Fruit fly (Drosophila melanogaster) whole organism, wandering third instar larva: Measurements from ENCODE around the gene CG13398.

Experiments used
- Abd-B ChIP-seq: fragments of >200 bp; optimal IDR thresholded peaks from 2 replicates; lab custom pipeline; 2017; ENCODE audit warnings: missing biosample characterization, missing genetic modification characterization
- CG32264 ChIP-seq: fragments of 200-800 bp; sonication (Bioruptor generic); optimal IDR thresholded peaks from 2 replicates; lab custom pipeline; 2016; ENCODE audit warnings: missing biosample characterization, missing genetic modification characterization
- CG9705 ChIP-seq: fragments of 200-800 bp; sonication (Bioruptor generic); optimal IDR thresholded peaks from 2 replicates; lab custom pipeline; 2018; ENCODE audit warnings: missing biosample characterization, mild to moderate bottlenecking, missing genetic modification characterization
- CrebA ChIP-seq: fragments of 200-800 bp; sonication (Bioruptor generic); optimal IDR thresholded peaks from 2 replicates; lab custom pipeline; 2016; ENCODE audit warnings: missing biosample characterization, mild to moderate bottlenecking, missing genetic modification characterization, borderline replicate concordance
- Dfd ChIP-seq: fragments of >200 bp; optimal IDR thresholded peaks from 2 replicates; lab custom pipeline; 2017; ENCODE audit warnings: missing biosample characterization, missing genetic modification characterization
- GATAd ChIP-seq: sonication (Bioruptor generic); optimal IDR thresholded peaks from 2 replicates; lab custom pipeline; 2016; ENCODE audit warnings: missing biosample characterization, missing genetic modification characterization
- HLH106 ChIP-seq: fragments of 200-800 bp; optimal IDR thresholded peaks from 3 replicates; lab custom pipeline; 2019; ENCODE audit warnings: missing biosample characterization, mild to moderate bottlenecking, missing genetic modification characterization, moderate library complexity
- Hnf4 ChIP-seq: fragments of 200-800 bp; sonication (Bioruptor generic); optimal IDR thresholded peaks from 2 replicates; lab custom pipeline; 2016; ENCODE audit warnings: missing biosample characterization, mild to moderate bottlenecking, missing genetic modification characterization
- Hr78 ChIP-seq: fragments of >200 bp; optimal IDR thresholded peaks from 2 replicates; lab custom pipeline; 2017; ENCODE audit warnings: missing biosample characterization, missing genetic modification characterization
- Hr83 ChIP-seq: fragments of 200-300 bp; sonication (Bioruptor generic); optimal IDR thresholded peaks from 2 replicates; lab custom pipeline; 2016; ENCODE audit warnings: missing biosample characterization, mild to moderate bottlenecking, missing genetic modification characterization, moderate library complexity; ENCODE audit not compliant: poor library complexity, severe bottlenecking
- Jra ChIP-seq: sonication (Bioruptor generic); optimal IDR thresholded peaks from 2 replicates; lab custom pipeline; 2016; ENCODE audit warnings: missing biosample characterization, missing genetic modification characterization
- Mio ChIP-seq: sonication (Bioruptor generic); optimal IDR thresholded peaks from 2 replicates; lab custom pipeline; 2016; ENCODE audit warnings: missing biosample characterization, missing genetic modification characterization
- Myc ChIP-seq: fragments of >200 bp; optimal IDR thresholded peaks from 2 replicates; lab custom pipeline; 2017
- OdsH ChIP-seq: fragments of 200-800 bp; sonication (Bioruptor generic); optimal IDR thresholded peaks from 2 replicates; lab custom pipeline; 2016; ENCODE audit warnings: missing biosample characterization, mild to moderate bottlenecking, missing genetic modification characterization
- Rel ChIP-seq, 2 experiments: fragments of 200-800 bp; sonication (Bioruptor generic) in 1 of 2; optimal IDR thresholded peaks; 2 replicates in 1 of 2; 3 replicates in 1 of 2; lab custom pipeline; 2016 to 2019; ENCODE audit warnings: mild to moderate bottlenecking in 2 of 2, missing biosample characterization in 2 of 2, missing genetic modification characterization in 2 of 2, moderate library complexity in 1 of 2
- Sp1 ChIP-seq: fragments of 200-800 bp; sonication (Bioruptor generic); optimal IDR thresholded peaks from 3 replicates; lab custom pipeline; 2019; ENCODE audit warnings: missing biosample characterization, mild to moderate bottlenecking, missing genetic modification characterization, moderate library complexity
- Vsx2 ChIP-seq: fragments of 200-300, 225-300 bp; sonication (Bioruptor generic); optimal IDR thresholded peaks from 2 replicates; lab custom pipeline; 2018; ENCODE audit warnings: missing biosample characterization, missing genetic modification characterization; ENCODE audit not compliant: partially characterized antibody
- br ChIP-seq: fragments of 200-800 bp; sonication (Bioruptor generic); optimal IDR thresholded peaks from 2 replicates; lab custom pipeline; 2016; ENCODE audit warnings: missing biosample characterization, missing genetic modification characterization
- brk ChIP-seq: fragments of 200-800 bp; sonication (Bioruptor generic); optimal IDR thresholded peaks from 2 replicates; lab custom pipeline; 2016; ENCODE audit warnings: missing biosample characterization, mild to moderate bottlenecking, missing genetic modification characterization
- dl ChIP-seq, 2 experiments: fragments of 175-275, 200-275 bp in 1 of 2; fragments of 200-275 bp in 1 of 2; sonication (Bioruptor generic); optimal IDR thresholded peaks; lab custom pipeline; 2018; ENCODE audit warnings: mild to moderate bottlenecking in 2 of 2, missing biosample characterization in 2 of 2, missing genetic modification characterization in 2 of 2, moderate library complexity in 2 of 2; ENCODE audit not compliant: partially characterized antibody in 2 of 2, insufficient read depth in 1 of 2
- dmrt93B ChIP-seq: fragments of 200-800 bp; sonication (Bioruptor generic); optimal IDR thresholded peaks from 2 replicates; lab custom pipeline; 2018; ENCODE audit warnings: missing biosample characterization, mild to moderate bottlenecking, missing genetic modification characterization
- dsf ChIP-seq: sonication (Bioruptor generic); optimal IDR thresholded peaks from 2 replicates; lab custom pipeline; 2016; ENCODE audit warnings: missing biosample characterization, missing genetic modification characterization, borderline replicate concordance
- foxo ChIP-seq, 2 experiments: fragments of 200-800 bp; sonication (Bioruptor generic); optimal IDR thresholded peaks; 2 replicates in 1 of 2; 3 replicates in 1 of 2; lab custom pipeline; 2016 to 2017; ENCODE audit warnings: missing biosample characterization in 2 of 2, missing genetic modification characterization in 2 of 2
- fru ChIP-seq: fragments of 200-800 bp; sonication (Bioruptor generic); optimal IDR thresholded peaks from 3 replicates; lab custom pipeline; 2016; ENCODE audit warnings: missing biosample characterization, mild to moderate bottlenecking, missing genetic modification characterization
- jim ChIP-seq: fragments of 175-275, 200-325 bp; sonication (Bioruptor generic); optimal IDR thresholded peaks from 2 replicates; lab custom pipeline; 2016; ENCODE audit warnings: missing biosample characterization, mild to moderate bottlenecking, missing genetic modification characterization
- lola ChIP-seq: fragments of >200 bp; optimal IDR thresholded peaks from 2 replicates; lab custom pipeline; 2017; ENCODE audit warnings: missing biosample characterization, missing genetic modification characterization
- pan ChIP-seq: fragments of >200 bp; optimal IDR thresholded peaks from 2 replicates; lab custom pipeline; 2017
- rgr ChIP-seq: fragments of 200-800 bp; sonication (Bioruptor generic); optimal IDR thresholded peaks from 3 replicates; lab custom pipeline; 2016; ENCODE audit warnings: missing biosample characterization, mild to moderate bottlenecking, missing genetic modification characterization
- sage ChIP-seq: fragments of 200-800 bp; sonication (Bioruptor generic); optimal IDR thresholded peaks from 2 replicates; lab custom pipeline; 2016; ENCODE audit warnings: missing biosample characterization, mild to moderate bottlenecking, missing genetic modification characterization
- sv ChIP-seq: fragments of 200-800 bp; sonication (Bioruptor generic); optimal IDR thresholded peaks from 3 replicates; lab custom pipeline; 2016; ENCODE audit warnings: missing biosample characterization, missing genetic modification characterization
- usp ChIP-seq: fragments of >200 bp; optimal IDR thresholded peaks from 2 replicates; lab custom pipeline; 2017; ENCODE audit warnings: missing biosample characterization, missing genetic modification characterization
- woc ChIP-seq: sonication (Bioruptor generic); optimal IDR thresholded peaks from 2 replicates; lab custom pipeline; 2016; ENCODE audit warnings: missing biosample characterization, mild to moderate bottlenecking, missing genetic modification characterization

The CG13398 gene

DNA sequence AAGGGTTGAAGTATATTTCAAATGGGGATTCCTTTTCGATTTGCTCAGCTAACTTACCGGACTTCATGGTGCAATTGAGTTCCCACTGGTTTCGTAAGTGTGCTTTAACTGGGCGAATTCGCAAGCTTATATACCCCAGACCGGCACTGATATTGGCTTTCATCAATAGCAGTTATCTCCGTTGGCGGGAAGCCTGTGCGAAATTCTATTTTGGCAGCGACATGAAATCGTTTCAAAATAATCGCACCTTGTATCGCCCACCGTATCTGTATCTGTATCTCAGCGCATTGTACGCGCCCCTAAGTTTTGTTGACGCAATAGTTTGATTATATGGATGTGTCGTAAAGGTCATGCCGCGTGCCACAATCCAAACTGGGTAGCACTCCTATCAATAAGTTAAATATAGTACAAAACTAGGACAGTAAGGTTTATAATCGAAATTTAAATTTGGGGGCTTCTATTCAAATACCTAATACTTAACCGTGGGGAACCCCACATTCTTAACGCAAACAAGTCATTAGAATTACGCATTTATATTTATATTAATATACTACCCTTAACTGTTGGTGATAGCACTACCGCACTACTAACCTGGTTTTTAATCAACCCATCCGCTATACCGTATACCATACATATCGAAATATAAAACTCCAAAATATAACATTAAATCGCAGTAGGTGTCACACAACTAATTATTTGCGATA, 18.9 kb downstream of the CG13398 start, which contains the start of the genes Peritrophin-15a and CG13385:
Peritrophin-15a (minus strand) TSS at position 101 of the 704 bp plus-strand sequence.
CG13385 (plus strand) TSS at position 654 of the 704 bp plus-strand sequence.
- TF ChIP-seq CG9705 = no peak
- no peak for TF ChIP-seq Mio (GFP tag; lab: Kevin White, UChicago)
- no peak for TF ChIP-seq Hr83

DNA sequence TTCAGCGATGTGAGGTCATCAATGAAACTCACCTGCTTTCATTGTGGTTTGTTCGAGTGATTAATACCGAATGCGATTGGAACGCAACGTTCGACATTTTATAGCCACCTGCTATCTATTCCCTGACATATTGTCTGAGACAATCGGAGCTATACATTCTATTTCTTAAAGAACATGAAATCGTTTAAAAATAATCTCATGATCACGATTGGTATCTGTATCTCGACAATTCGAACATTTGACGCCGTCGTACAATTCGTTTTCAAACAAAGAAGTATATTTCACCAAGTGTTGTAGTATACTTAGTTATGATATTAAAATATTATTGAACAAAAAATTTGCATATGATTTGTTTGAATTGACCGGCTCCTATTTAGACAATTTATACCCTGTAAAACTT, 20.2 kb downstream of the CG13398 start, which contains the start of gene Peritrophin-15b:
Peritrophin-15b (minus strand) TSS at position 101 of the 400 bp plus-strand sequence.
- TF ChIP-seq jim = no peak
- no peak for TF ChIP-seq dsf
- TF ChIP-seq GATAd (GFP tag; lab: Kevin White, UChicago) = no peak
- no peak for TF ChIP-seq Rel (GFP tag; optimal IDR thresholded peaks at IDR 0.05; lab: Kevin White, UChicago)
- no peak for TF ChIP-seq Rel (tag; optimal IDR thresholded peaks at IDR 0.05; lab: Kevin White, UChicago)
- TF ChIP-seq Sp1 (GFP tag; lab: Kevin White, UChicago) = no peak
- no peak for TF ChIP-seq Dfd (GFP tag; lab: Kevin White, UChicago)
- TF ChIP-seq foxo (GFP tag; optimal IDR thresholded peaks at IDR 0.05; lab: Kevin White, UChicago) = no peak
- TF ChIP-seq CG9705 = no peak
- TF ChIP-seq pan = no peak
- no peak for TF ChIP-seq HLH106
- no peak for TF ChIP-seq brk (GFP tag; lab: Kevin White, UChicago)
- no peak for TF ChIP-seq Abd-B (GFP tag; lab: Kevin White, UChicago)
- no peak for TF ChIP-seq Jra (GFP tag; lab: Kevin White, UChicago)
- no peak for TF ChIP-seq sage (GFP tag; lab: Kevin White, UChicago)
- no peak for TF ChIP-seq CG32264
- no peak for TF ChIP-seq CrebA (GFP tag; lab: Kevin White, UChicago)
- no peak for TF ChIP-seq Hr78 (GFP tag; lab: Kevin White, UChicago)

DNA sequence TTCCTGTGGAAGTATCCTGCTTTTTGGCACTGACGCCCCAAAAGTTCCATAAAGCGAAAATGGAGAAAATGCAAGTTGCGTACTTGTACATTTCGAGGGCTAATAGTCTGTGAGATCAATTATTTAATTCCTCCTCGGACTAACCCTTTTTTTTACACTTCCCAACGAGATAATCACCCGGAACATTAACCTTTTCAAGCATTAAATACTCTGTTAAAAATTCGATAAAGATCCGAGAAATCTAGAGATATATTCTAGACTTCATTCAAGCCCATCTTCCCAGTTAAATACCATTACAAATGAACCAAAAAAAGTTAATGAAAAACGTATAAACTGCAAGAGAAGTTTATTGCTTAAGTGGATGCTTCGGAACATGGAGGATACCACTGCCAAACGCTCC, 20.9 kb downstream of the CG13398 start, which contains the start of gene lectin-29Ca:
lectin-29Ca (minus strand) TSS at position 101 of the 400 bp plus-strand sequence.
- TF ChIP-seq sage (GFP tag; lab: Kevin White, UChicago) (no peak), Rel (GFP tag; optimal IDR thresholded peaks at IDR 0.05; lab: Kevin White, UChicago) (no peak), Rel (tag; optimal IDR thresholded peaks at IDR 0.05; lab: Kevin White, UChicago) (no peak), Myc (lab: Kevin White, UChicago) (no peak), sv (GFP tag; lab: Kevin White, UChicago) (no peak)

DNA sequence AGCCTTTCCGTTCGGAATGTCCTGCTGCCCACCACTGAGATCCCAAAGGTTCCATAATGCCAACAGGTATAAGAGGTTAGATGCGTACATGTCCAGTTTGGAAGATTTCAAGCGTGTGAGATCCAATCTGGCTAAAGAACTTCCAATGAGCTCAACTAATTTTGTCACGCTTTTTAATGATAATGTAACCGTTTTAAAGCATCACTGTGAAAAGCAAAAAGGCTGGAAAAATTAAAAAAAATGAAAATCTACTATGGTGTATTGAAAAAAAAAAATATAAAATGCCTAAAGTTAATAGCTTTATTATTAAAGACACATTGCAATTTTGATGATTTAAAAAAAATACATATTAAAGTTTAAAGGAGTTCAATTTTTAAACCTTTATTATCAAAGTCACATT, 21.9 kb downstream of the CG13398 start, which contains the start of gene Acp29AB:
Acp29AB (minus strand) TSS at position 101 of the 400 bp plus-strand sequence.
- TF ChIP-seq dsf (no peak), Abd-B (GFP tag; lab: Kevin White, UChicago) (no peak), pan (no peak), Hr83 (no peak), dl (GFP tag; optimal IDR thresholded peaks at IDR 0.05; lab: Kevin White, UChicago; ENCODE audit: insufficient read depth in 1 of 2, partially characterized antibody in 2 of 2) (no peak), woc (GFP tag; lab: Kevin White, UChicago) (no peak), sage (GFP tag; lab: Kevin White, UChicago) (no peak), lola (GFP tag; lab: Kevin White, UChicago) (no peak), jim (no peak), CG32264 (no peak), Myc (lab: Kevin White, UChicago) (no peak), Hr78 (GFP tag; lab: Kevin White, UChicago) (no peak), Vsx2 (no peak)
- TF ChIP-seq, all 38 proteins: peak for 0

DNA sequence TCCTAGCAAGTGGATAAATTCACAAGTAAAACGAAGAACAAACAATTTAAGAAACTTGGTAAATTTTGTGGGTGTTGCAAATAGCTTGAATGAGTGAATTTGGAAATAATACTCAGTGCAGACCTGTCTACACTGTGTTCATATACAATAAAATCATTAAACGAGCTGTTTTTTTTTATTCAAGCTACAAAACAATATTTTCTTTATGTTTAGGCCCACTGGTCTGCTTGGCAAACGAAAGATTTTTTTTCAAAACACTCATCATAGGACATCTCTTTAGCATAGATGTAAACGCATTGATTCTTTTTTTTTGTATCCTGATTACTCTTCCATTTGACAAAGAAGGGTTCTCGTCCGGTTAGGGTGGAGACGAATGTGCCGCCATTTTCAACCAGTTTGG, 22.8 kb downstream of the CG13398 start, which contains the start of gene CG42820:
CG42820 (minus strand) TSS at position 101 of the 400 bp plus-strand sequence.
- TF ChIP-seq Rel (GFP tag; optimal IDR thresholded peaks at IDR 0.05; lab: Kevin White, UChicago) (no peak), Rel (tag; optimal IDR thresholded peaks at IDR 0.05; lab: Kevin White, UChicago) (no peak), Hnf4 (no peak), dsf (no peak), jim (no peak), br (GFP tag; lab: Kevin White, UChicago) (no peak), woc (GFP tag; lab: Kevin White, UChicago) (no peak), pan (no peak), usp (GFP tag; lab: Kevin White, UChicago) (no peak), OdsH (GFP tag; lab: Kevin White, UChicago) (no peak), rgr (no peak), fru (GFP tag; lab: Kevin White, UChicago) (no peak), Hr83 (no peak), dmrt93B (no peak), HLH106 (no peak)
